Fruit fly (Drosophila melanogaster) whole organism, prepupa: ENCODE measurements around the gene RapGAP1.

ENCODE experiments used
- Blimp-1 ChIP-seq: fragments of 200-800 bp; sonication (Bioruptor generic); optimal IDR thresholded peaks from 3 replicates; lab custom pipeline; 2017; ENCODE audit warnings: missing biosample characterization, missing genetic modification characterization, mild to moderate bottlenecking, moderate library complexity, missing genetic modification reagents
- CG10631 ChIP-seq: fragments of 200-800 bp; sonication (Bioruptor generic); optimal IDR thresholded peaks from 2 replicates; lab custom pipeline; 2016; ENCODE audit warnings: missing biosample characterization, missing genetic modification characterization
- CG11294 ChIP-seq: fragments of 200-800 bp; sonication (Bioruptor generic); IDR thresholded peaks from 2 replicates; pipeline ENCODE4 v1.3.6; 2022; ENCODE audit warnings: missing biosample characterization, missing genetic modification characterization
- CG11902 ChIP-seq: fragments of 200-800 bp; sonication (Bioruptor generic); optimal IDR thresholded peaks from 3 replicates; lab custom pipeline; 2016; ENCODE audit warnings: missing biosample characterization, missing genetic modification characterization
- CG15336 ChIP-seq: fragments of 200-800 bp; sonication (Bioruptor generic); IDR thresholded peaks from 2 replicates; pipeline ENCODE4 v1.3.6; 2022; ENCODE audit warnings: missing biosample characterization, missing genetic modification characterization
- CG1621 ChIP-seq: fragments of 200-800 bp; sonication (Bioruptor generic); optimal IDR thresholded peaks from 3 replicates; lab custom pipeline; 2018; ENCODE audit warnings: missing biosample characterization, mild to moderate bottlenecking, missing genetic modification characterization
- CG16779 ChIP-seq: fragments of 200-800 bp; sonication (Bioruptor generic); optimal IDR thresholded peaks from 3 replicates; lab custom pipeline; 2017; ENCODE audit warnings: missing biosample characterization, mild to moderate bottlenecking, missing genetic modification characterization
- CG32006 ChIP-seq: fragments of 200-800 bp; sonication (Bioruptor generic); optimal IDR thresholded peaks from 3 replicates; lab custom pipeline; 2017; ENCODE audit warnings: missing biosample characterization, mild to moderate bottlenecking, missing genetic modification characterization
- CG34406 ChIP-seq: fragments of 200-800 bp; sonication (Bioruptor generic); optimal IDR thresholded peaks from 3 replicates; lab custom pipeline; 2016; ENCODE audit warnings: missing biosample characterization, missing genetic modification characterization
- CG3919 ChIP-seq: fragments of 200-800 bp; sonication (Bioruptor generic); optimal IDR thresholded peaks from 3 replicates; lab custom pipeline; 2016; ENCODE audit warnings: missing biosample characterization, missing genetic modification characterization
- CG4318 ChIP-seq: fragments of 200-800 bp; sonication (Bioruptor generic); optimal IDR thresholded peaks from 3 replicates; lab custom pipeline; 2017; ENCODE audit warnings: missing biosample characterization, mild to moderate bottlenecking, missing genetic modification characterization
- CG6163 ChIP-seq: fragments of 200-800 bp; sonication (Bioruptor generic); IDR thresholded peaks from 3 replicates; pipeline ENCODE4 v1.3.6; 2022; ENCODE audit warnings: missing biosample characterization, missing genetic modification characterization
- CG6792 ChIP-seq: fragments of 200-800 bp; sonication (Bioruptor generic); optimal IDR thresholded peaks from 3 replicates; lab custom pipeline; 2016; ENCODE audit warnings: missing biosample characterization, missing genetic modification characterization
- CG8119 ChIP-seq: fragments of 200-800 bp; sonication (Bioruptor generic); IDR thresholded peaks from 3 replicates; pipeline ENCODE4 v1.3.6; 2022; ENCODE audit warnings: missing biosample characterization, missing genetic modification characterization
- CG8632 ChIP-seq: fragments of 200-800 bp; sonication (Bioruptor generic); optimal IDR thresholded peaks from 3 replicates; lab custom pipeline; 2016; ENCODE audit warnings: missing biosample characterization, missing genetic modification characterization
- CG9139 ChIP-seq: fragments of 200-800 bp; sonication (Bioruptor generic); optimal IDR thresholded peaks from 3 replicates; lab custom pipeline; 2017; ENCODE audit warnings: missing biosample characterization, mild to moderate bottlenecking, missing genetic modification characterization
- Eip75B ChIP-seq: fragments of 200-800 bp; sonication (Bioruptor generic); optimal IDR thresholded peaks from 3 replicates; lab custom pipeline; 2016; ENCODE audit warnings: missing biosample characterization, missing genetic modification characterization
- Eip78C ChIP-seq: fragments of 200-800 bp; sonication (Bioruptor generic); peaks from one replicate; lab custom pipeline; 2016; ENCODE audit warnings: missing biosample characterization, missing genetic modification characterization
- Eip93F ChIP-seq: fragments of 200-800 bp; sonication (Bioruptor generic); optimal IDR thresholded peaks from 2 replicates; lab custom pipeline; 2016; ENCODE audit warnings: missing biosample characterization, mild to moderate bottlenecking, missing genetic modification characterization
- Ets96B ChIP-seq: fragments of 200-800 bp; optimal IDR thresholded peaks from 2 replicates; lab custom pipeline; 2019; ENCODE audit warnings: missing biosample characterization, mild to moderate bottlenecking, missing genetic modification characterization, moderate library complexity
- Hr39 ChIP-seq: fragments of 200-800 bp; sonication (Bioruptor generic); optimal IDR thresholded peaks from 2 replicates; lab custom pipeline; 2016; ENCODE audit warnings: missing biosample characterization, missing genetic modification characterization
- Hr4 ChIP-seq: fragments of 200-800 bp; sonication (Bioruptor generic); optimal IDR thresholded peaks from 3 replicates; lab custom pipeline; 2016; ENCODE audit warnings: missing biosample characterization, missing genetic modification characterization
- Lpt ChIP-seq: fragments of 200-800 bp; sonication (Bioruptor generic); optimal IDR thresholded peaks from 3 replicates; lab custom pipeline; 2016; ENCODE audit warnings: missing biosample characterization, missing genetic modification characterization
- OdsH ChIP-seq: fragments of 200-800 bp; sonication (Bioruptor generic); optimal IDR thresholded peaks from 3 replicates; lab custom pipeline; 2016; ENCODE audit warnings: missing biosample characterization, missing genetic modification characterization
- Smox ChIP-seq: fragments of 200-800 bp; sonication (Bioruptor generic); optimal IDR thresholded peaks from 3 replicates; lab custom pipeline; 2016; ENCODE audit warnings: missing biosample characterization, missing genetic modification characterization
- Sox102F ChIP-seq: fragments of 200-800 bp; sonication (Bioruptor generic); optimal IDR thresholded peaks from 2 replicates; lab custom pipeline; 2016; ENCODE audit warnings: missing biosample characterization, mild to moderate bottlenecking, missing genetic modification characterization
- Sox14 ChIP-seq: fragments of 200-800 bp; sonication (Bioruptor generic); optimal IDR thresholded peaks from 3 replicates; lab custom pipeline; 2016; ENCODE audit warnings: missing biosample characterization, missing genetic modification characterization
- achi ChIP-seq: fragments of 200-800 bp; sonication (Bioruptor generic); optimal IDR thresholded peaks from 3 replicates; lab custom pipeline; 2016; ENCODE audit warnings: missing biosample characterization, missing genetic modification characterization
- cyc ChIP-seq: fragments of 200-800 bp; sonication (Bioruptor generic); optimal IDR thresholded peaks from 3 replicates; lab custom pipeline; 2016; ENCODE audit warnings: missing biosample characterization, missing genetic modification characterization
- eg ChIP-seq: fragments of 200-800 bp; sonication (Bioruptor generic); IDR thresholded peaks from 3 replicates; pipeline ENCODE4 v1.3.6; 2022; ENCODE audit warnings: missing biosample characterization, missing genetic modification characterization
- esn ChIP-seq: fragments of 200-800 bp; sonication (Bioruptor generic); optimal IDR thresholded peaks from 2 replicates; lab custom pipeline; 2016; ENCODE audit warnings: missing biosample characterization, mild to moderate bottlenecking, missing genetic modification characterization, moderate library complexity
- fd59A ChIP-seq: fragments of 200-800 bp; sonication (Bioruptor generic); optimal IDR thresholded peaks from 2 replicates; lab custom pipeline; 2017; ENCODE audit warnings: missing biosample characterization, mild to moderate bottlenecking, missing genetic modification characterization, missing genetic modification reagents
- fd85E ChIP-seq: fragments of 200-800 bp; sonication (Bioruptor generic); optimal IDR thresholded peaks from 3 replicates; lab custom pipeline; 2016; ENCODE audit warnings: missing biosample characterization, missing genetic modification characterization
- lz ChIP-seq: fragments of 200-800 bp; sonication (Bioruptor generic); optimal IDR thresholded peaks from 3 replicates; lab custom pipeline; 2016; ENCODE audit warnings: missing biosample characterization, missing genetic modification characterization
- net ChIP-seq: fragments of 200-800 bp; sonication (Bioruptor generic); optimal IDR thresholded peaks from 3 replicates; lab custom pipeline; 2016; ENCODE audit warnings: missing biosample characterization, missing genetic modification characterization
- pdm3 ChIP-seq: fragments of 200-800 bp; sonication (Bioruptor generic); optimal IDR thresholded peaks from 3 replicates; lab custom pipeline; 2016; ENCODE audit warnings: missing biosample characterization, missing genetic modification characterization
- spab ChIP-seq: fragments of 200-800 bp; sonication (Bioruptor generic); optimal IDR thresholded peaks from 2 replicates; lab custom pipeline; 2017; ENCODE audit warnings: missing biosample characterization, mild to moderate bottlenecking, missing genetic modification characterization, missing genetic modification reagents
- svp ChIP-seq: fragments of 200-800 bp; sonication (Bioruptor generic); peaks from one replicate; lab custom pipeline; 2016; ENCODE audit warnings: missing biosample characterization, missing genetic modification characterization
- topi ChIP-seq: fragments of 200-800 bp; sonication (Bioruptor generic); optimal IDR thresholded peaks from 3 replicates; lab custom pipeline; 2016; ENCODE audit warnings: missing biosample characterization, missing genetic modification characterization
- vri ChIP-seq: fragments of 200-800 bp; sonication (Bioruptor generic); optimal IDR thresholded peaks from 3 replicates; lab custom pipeline; 2016; ENCODE audit warnings: missing biosample characterization, mild to moderate bottlenecking, missing genetic modification characterization

The RapGAP1 gene

dm6 chr2L:7619234-7619633 is 40.5 kb upstream of the RapGAP1 start (continued):
- TF ChIP-seq Sox102F (GFP tag; lab: Kevin White, UChicago) (peak; percentile 60), svp (GFP tag; lab: Kevin White, UChicago) (peak; percentile 89), eg (GFP tag; lab: Robert Waterston, UW) (no peak), CG6792 (GFP tag; lab: Kevin White, UChicago) (peak; percentile 65), CG15336 (GFP tag; lab: Robert Waterston, UW) (no peak), fd85E (no peak), CG3919 (peak; percentile 70), CG9139 (GFP tag; lab: Kevin White, UChicago) (no peak), CG1621 (no peak), Eip75B (peak; percentile 55), CG6163 (GFP tag; lab: Robert Waterston, UW) (no peak), Eip93F (peak; percentile 14), fd59A (GFP tag; lab: Kevin White, UChicago) (no peak), CG11294 (GFP tag; lab: Robert Waterston, UW) (no peak), lz (peak; percentile 54), topi (GFP tag; lab: Kevin White, UChicago) (peak; percentile 72), CG8119 (GFP tag; lab: Robert Waterston, UW) (no peak), CG8632 (GFP tag; lab: Kevin White, UChicago) (peak; percentile 21), Sox14 (GFP tag; lab: Kevin White, UChicago) (peak; percentile 41), Smox (GFP tag; lab: Kevin White, UChicago) (peak; percentile 50), esn (GFP tag; lab: Kevin White, UChicago) (peak; percentile 66), CG32006 (no peak), Lpt (GFP tag; lab: Kevin White, UChicago) (no peak), Ets96B (tag; lab: Kevin White, UChicago) (no peak)

DNA sequence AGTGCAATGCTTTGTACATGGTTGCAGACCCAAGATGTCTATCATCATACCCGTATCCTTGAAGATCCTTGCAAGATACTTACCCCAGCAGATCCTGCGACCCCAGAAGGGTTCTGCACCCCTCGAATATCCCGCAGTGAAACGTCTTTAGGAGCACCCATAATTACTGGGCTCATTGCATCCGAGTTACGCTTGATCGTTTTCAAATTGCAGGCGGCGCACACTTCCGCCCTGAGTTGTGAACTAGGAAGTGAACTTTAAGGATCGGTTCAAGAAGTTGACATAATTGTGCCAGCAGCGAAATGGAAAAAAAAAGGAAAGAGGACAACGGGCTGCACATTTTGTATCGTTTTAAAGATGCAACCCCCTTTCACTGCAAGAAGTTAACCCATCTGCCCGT is 39.8 kb upstream of the RapGAP1 start:
- no peak for TF ChIP-seq CG3919
- TF ChIP-seq, all 60 proteins: peak for 0

DNA sequence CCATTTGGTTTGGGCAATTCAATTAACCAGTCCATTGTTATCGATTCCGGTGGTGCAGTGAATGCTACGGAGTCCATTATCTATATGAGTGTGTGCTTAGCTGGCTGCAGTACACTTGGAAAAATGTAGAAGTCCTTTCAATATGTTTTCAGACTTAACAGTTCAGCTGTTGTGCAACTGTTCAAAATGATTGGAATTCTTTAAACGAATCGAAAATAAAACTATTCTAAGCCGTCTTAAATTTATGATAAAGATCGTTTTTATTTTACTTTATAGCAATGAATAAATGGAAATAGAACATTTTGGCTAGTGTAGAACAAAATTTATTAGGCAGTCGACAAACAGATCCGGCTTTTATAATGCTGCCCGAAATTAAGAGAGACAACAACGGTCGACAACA is 38.0 kb upstream of the RapGAP1 start:
- TF ChIP-seq CG16779 (tag; lab: Kevin White, UChicago) (no peak), cyc (GFP tag; lab: Kevin White, UChicago) (no peak), achi (no peak), CG34406 (no peak)

dm6 chr2L:7612233-7612632 is 33.5 kb upstream of the RapGAP1 start:
- TF ChIP-seq achi (peak; percentile 12), pdm3 (GFP tag; lab: Kevin White, UChicago) (peak; percentile 24), Blimp-1 (no peak), Eip78C (GFP tag; lab: Kevin White, UChicago) (peak; percentile 64), OdsH (GFP tag; lab: Kevin White, UChicago) (peak; percentile 6), CG10631 (GFP tag; lab: Kevin White, UChicago) (peak; percentile 38), CG11902 (no peak), Hr39 (GFP tag; lab: Kevin White, UChicago) (no peak), CG8632 (GFP tag; lab: Kevin White, UChicago) (no peak), CG6792 (GFP tag; lab: Kevin White, UChicago) (no peak), spab (GFP tag; lab: Kevin White, UChicago) (no peak), vri (GFP tag; lab: Kevin White, UChicago) (no peak), Sox14 (GFP tag; lab: Kevin White, UChicago) (peak; percentile 7), fd85E (no peak), CG1621 (no peak), CG32006 (peak; percentile 40), CG3919 (no peak), CG6163 (GFP tag; lab: Robert Waterston, UW) (no peak), topi (GFP tag; lab: Kevin White, UChicago) (no peak), CG4318 (GFP tag; lab: Kevin White, UChicago) (peak; percentile 30), Hr4 (GFP tag; lab: Kevin White, UChicago) (peak; percentile 38), net (no peak)
